Fruit fly (Drosophila melanogaster) whole organism, embryonic: ENCODE data around the gene Sirt4.

Experiments
- Bteb2 ChIP-seq: fragments of 200-800 bp; sonication (Bioruptor generic); optimal IDR thresholded peaks from 2 replicates; lab custom pipeline; 2016; ENCODE audit warnings: missing biosample characterization, missing genetic modification characterization
- CG10147 ChIP-seq: fragments of 200-800 bp; sonication (Bioruptor generic); optimal IDR thresholded peaks from 2 replicates; lab custom pipeline; 2019; ENCODE audit warnings: missing biosample characterization, mild to moderate bottlenecking, missing genetic modification characterization, moderate library complexity
- CG10209 ChIP-seq: fragments of 200-800 bp; sonication (Bioruptor generic); optimal IDR thresholded peaks from 3 replicates; lab custom pipeline; 2017; ENCODE audit warnings: missing biosample characterization, mild to moderate bottlenecking, missing genetic modification characterization, missing genetic modification reagents
- CG10274 ChIP-seq: fragments of 200-800 bp; sonication (Bioruptor generic); optimal IDR thresholded peaks from 3 replicates; lab custom pipeline; 2017; ENCODE audit warnings: missing biosample characterization, mild to moderate bottlenecking, missing genetic modification characterization
- CG10462 ChIP-seq: fragments of 200-800 bp; sonication (Bioruptor generic); optimal IDR thresholded peaks from 2 replicates; lab custom pipeline; 2016; ENCODE audit warnings: missing biosample characterization, missing genetic modification characterization
- CG10565 ChIP-seq: fragments of 200-800 bp; sonication (Bioruptor generic); optimal IDR thresholded peaks from 3 replicates; lab custom pipeline; 2016; ENCODE audit warnings: missing biosample characterization, mild to moderate bottlenecking, missing genetic modification characterization
- CG11504 ChIP-seq: fragments of 200-800 bp; sonication (Bioruptor generic); optimal IDR thresholded peaks from 3 replicates; lab custom pipeline; 2019; ENCODE audit warnings: missing biosample characterization, mild to moderate bottlenecking, missing genetic modification characterization, moderate library complexity
- CG14667 ChIP-seq: fragments of 200-800 bp; sonication (Bioruptor generic); IDR thresholded peaks from 2 replicates; pipeline ENCODE4 v1.3.6; 2022; ENCODE audit warnings: missing biosample characterization, missing genetic modification characterization
- CG1529 ChIP-seq: fragments of 200-800 bp; sonication (Bioruptor generic); optimal IDR thresholded peaks from 3 replicates; lab custom pipeline; 2018; ENCODE audit warnings: missing biosample characterization, missing genetic modification characterization
- CG17802 ChIP-seq: fragments of 200-800 bp; sonication (Bioruptor generic); optimal IDR thresholded peaks from 2 replicates; lab custom pipeline; 2018; ENCODE audit warnings: missing biosample characterization, mild to moderate bottlenecking, missing genetic modification characterization, moderate library complexity
- CG2129 ChIP-seq: fragments of 200-800 bp; sonication (Bioruptor generic); IDR thresholded peaks from 2 replicates; pipeline ENCODE4 v1.3.6; 2022; ENCODE audit warnings: missing biosample characterization, missing genetic modification characterization; ENCODE audit not compliant: partially characterized antibody
- CG3407 ChIP-seq: fragments of 200-800 bp; sonication (Bioruptor generic); optimal IDR thresholded peaks from 2 replicates; lab custom pipeline; 2018; ENCODE audit warnings: missing biosample characterization, mild to moderate bottlenecking, missing genetic modification characterization
- CG6654 ChIP-seq: fragments of 200-800 bp; sonication (Bioruptor generic); optimal IDR thresholded peaks from 2 replicates; lab custom pipeline; 2017; ENCODE audit warnings: missing biosample characterization, mild to moderate bottlenecking, missing genetic modification characterization
- CG8478 ChIP-seq: fragments of >200 bp; optimal IDR thresholded peaks from 2 replicates; lab custom pipeline; 2018
- CG9932 ChIP-seq: fragments of 200-800 bp; sonication (Bioruptor generic); IDR thresholded peaks from 2 replicates; pipeline ENCODE4 v1.3.6; 2022; ENCODE audit warnings: missing biosample characterization, missing genetic modification characterization
- CkIIα-i1 ChIP-seq: fragments of 200-800 bp; sonication (Bioruptor generic); IDR thresholded peaks from 2 replicates; pipeline ENCODE4 v1.3.6; 2022; ENCODE audit warnings: missing biosample characterization, missing genetic modification characterization
- Dad ChIP-seq: fragments of 200-800 bp; sonication (Bioruptor generic); optimal IDR thresholded peaks from 3 replicates; lab custom pipeline; 2016; ENCODE audit warnings: missing biosample characterization, missing genetic modification characterization
- Doc3 ChIP-seq: fragments of 200-800 bp; sonication (Bioruptor generic); IDR thresholded peaks from 3 replicates; pipeline ENCODE4 v1.3.6; 2022; ENCODE audit warnings: missing biosample characterization, missing genetic modification characterization; ENCODE audit not compliant: partially characterized antibody
- Dp ChIP-seq: fragments of 200-800 bp; sonication (Bioruptor generic); optimal IDR thresholded peaks from 2 replicates; lab custom pipeline; 2018; ENCODE audit warnings: missing biosample characterization, mild to moderate bottlenecking, missing genetic modification characterization, moderate library complexity
- Drgx ChIP-seq: fragments of 200-800 bp; sonication (Bioruptor generic); IDR thresholded peaks from 2 replicates; pipeline ENCODE4 v1.3.6; 2022; ENCODE audit warnings: missing biosample characterization, missing genetic modification characterization
- Gsc ChIP-seq: fragments of 200-800 bp; sonication (Bioruptor generic); IDR thresholded peaks from 2 replicates; pipeline ENCODE4 v1.3.6; 2022; ENCODE audit warnings: missing biosample characterization, missing genetic modification characterization
- Nf-YB ChIP-seq: fragments of 200-800 bp; sonication (Bioruptor generic); optimal IDR thresholded peaks from 3 replicates; lab custom pipeline; 2019; ENCODE audit warnings: missing biosample characterization, mild to moderate bottlenecking, missing genetic modification characterization, moderate library complexity
- Oaz ChIP-seq: fragments of 200-800 bp; sonication (Bioruptor generic); IDR thresholded peaks from 2 replicates; pipeline ENCODE4 v1.3.6; 2022; ENCODE audit warnings: missing biosample characterization, missing genetic modification characterization
- Ssrp ChIP-seq: fragments of 200-800 bp; sonication (Bioruptor generic); optimal IDR thresholded peaks from 2 replicates; lab custom pipeline; 2018; ENCODE audit warnings: missing biosample characterization, mild to moderate bottlenecking, missing genetic modification characterization, moderate library complexity
- Trl ChIP-seq, 3 experiments: fragments of >200 bp in 2 of 3; fragments of 200-800 bp in 1 of 3; sonication (Bioruptor generic) in 1 of 3; optimal IDR thresholded peaks; 2 replicates in 1 of 3; 3 replicates in 2 of 3; lab custom pipeline; 2016 to 2017; ENCODE audit warnings: missing biosample characterization in 1 of 3, missing genetic modification characterization in 1 of 3
- ap ChIP-seq: fragments of 200-800 bp; sonication (Bioruptor generic); IDR thresholded peaks from 2 replicates; pipeline ENCODE4 v1.3.6; 2022; ENCODE audit warnings: missing biosample characterization, missing genetic modification characterization
- bsh ChIP-seq, 2 experiments: fragments of 200-800 bp; sonication (Bioruptor generic); optimal IDR thresholded peaks; 2 replicates each; lab custom pipeline; 2017 to 2018; ENCODE audit warnings: mild to moderate bottlenecking in 2 of 2, missing biosample characterization in 2 of 2, missing genetic modification characterization in 2 of 2, moderate library complexity in 1 of 2
- cg ChIP-seq: fragments of 200-800 bp; sonication (Bioruptor generic); optimal IDR thresholded peaks from 3 replicates; lab custom pipeline; 2019; ENCODE audit warnings: missing biosample characterization, mild to moderate bottlenecking, missing genetic modification characterization, moderate library complexity
- danr ChIP-seq: fragments of 200-800 bp; sonication (Bioruptor generic); IDR thresholded peaks from 2 replicates; pipeline ENCODE4 v1.3.6; 2022; ENCODE audit warnings: missing biosample characterization, missing genetic modification characterization
- emc ChIP-seq: fragments of 200-800 bp; sonication (Bioruptor generic); optimal IDR thresholded peaks from 2 replicates; lab custom pipeline; 2016; ENCODE audit warnings: missing biosample characterization, missing genetic modification characterization
- en ChIP-seq: fragments of 200-800 bp; sonication (Bioruptor generic); optimal IDR thresholded peaks from 2 replicates; lab custom pipeline; 2016; ENCODE audit warnings: missing biosample characterization, missing genetic modification characterization
- fru ChIP-seq: fragments of >200 bp; optimal IDR thresholded peaks from 2 replicates; lab custom pipeline; 2017
- insv ChIP-seq, 2 experiments: fragments of 200-800 bp; sonication (Bioruptor generic); optimal IDR thresholded peaks; 3 replicates each; lab custom pipeline; 2016 to 2018; ENCODE audit warnings: missing biosample characterization in 2 of 2, missing genetic modification characterization in 2 of 2
- kay ChIP-seq: fragments of 200-800 bp; sonication (Bioruptor generic); optimal IDR thresholded peaks from 2 replicates; lab custom pipeline; 2016; ENCODE audit warnings: missing biosample characterization, missing genetic modification characterization
- knrl ChIP-seq: fragments of 200-800 bp; sonication (Bioruptor generic); IDR thresholded peaks from 3 replicates; pipeline ENCODE4 v1.3.6; 2022; ENCODE audit warnings: missing biosample characterization, missing genetic modification characterization; ENCODE audit not compliant: partially characterized antibody
- lmd ChIP-seq: fragments of 200-800 bp; sonication (Bioruptor generic); IDR thresholded peaks from 2 replicates; pipeline ENCODE4 v1.3.6; 2022; ENCODE audit warnings: missing biosample characterization, missing genetic modification characterization
- luna ChIP-seq: fragments of 200-800 bp; sonication (Bioruptor generic); optimal IDR thresholded peaks from 2 replicates; lab custom pipeline; 2016; ENCODE audit warnings: missing biosample characterization, missing genetic modification characterization
- pan ChIP-seq, 4 experiments: fragments of >200 bp in 3 of 4; fragments of 200-800 bp in 1 of 4; sonication (Bioruptor generic) in 1 of 4; optimal IDR thresholded peaks in 3 of 4; IDR thresholded peaks in 1 of 4; 2 replicates each; pipeline versions ENCODE4 v1.3.6 to Lab custom; 2017 to 2022; ENCODE audit warnings: missing biosample characterization in 2 of 4, missing genetic modification characterization in 2 of 4, mixed read lengths in 1 of 4
- pros ChIP-seq: fragments of 200-800 bp; sonication (Bioruptor generic); optimal IDR thresholded peaks from 3 replicates; lab custom pipeline; 2019; ENCODE audit warnings: missing biosample characterization, mild to moderate bottlenecking, missing genetic modification characterization, moderate library complexity
- ranshi ChIP-seq: fragments of 200-800 bp; sonication (Bioruptor generic); IDR thresholded peaks from 2 replicates; pipeline ENCODE4 v1.3.6; 2022; ENCODE audit warnings: missing biosample characterization, missing genetic modification characterization
- salm ChIP-seq: fragments of 200-800 bp; sonication (Bioruptor generic); optimal IDR thresholded peaks from 2 replicates; lab custom pipeline; 2018; ENCODE audit warnings: missing biosample characterization, mild to moderate bottlenecking, missing genetic modification characterization
- schlank ChIP-seq: fragments of 200-800 bp; sonication (Bioruptor generic); optimal IDR thresholded peaks from 2 replicates; lab custom pipeline; 2018; ENCODE audit warnings: missing biosample characterization, mild to moderate bottlenecking, missing genetic modification characterization
- seq ChIP-seq: fragments of 200-800 bp; sonication (Bioruptor generic); IDR thresholded peaks from 2 replicates; pipeline ENCODE4 v1.3.6; 2022; ENCODE audit warnings: missing biosample characterization, missing genetic modification characterization
- slbo ChIP-seq: fragments of 200-800 bp; sonication (Bioruptor generic); IDR thresholded peaks from 2 replicates; pipeline ENCODE4 v1.3.6; 2022; ENCODE audit warnings: missing biosample characterization, missing genetic modification characterization
- sna ChIP-seq: fragments of 200-800 bp; sonication (Bioruptor generic); IDR thresholded peaks from 2 replicates; pipeline ENCODE4 v1.3.6; 2022; ENCODE audit warnings: missing biosample characterization, missing genetic modification characterization; ENCODE audit not compliant: partially characterized antibody
- stwl ChIP-seq: fragments of 200-800 bp; sonication (Bioruptor generic); optimal IDR thresholded peaks from 3 replicates; lab custom pipeline; 2018; ENCODE audit warnings: missing biosample characterization, mild to moderate bottlenecking, missing genetic modification characterization, moderate library complexity
- ttk ChIP-seq: fragments of 200-800 bp; sonication (Bioruptor generic); IDR thresholded peaks from 2 replicates; pipeline ENCODE4 v2.1.2; 2022; ENCODE audit warnings: missing biosample characterization, missing genetic modification characterization
- vnd ChIP-seq: fragments of 200-800 bp; sonication (Bioruptor generic); IDR thresholded peaks from 3 replicates; pipeline ENCODE4 v1.3.6; 2022; ENCODE audit warnings: missing biosample characterization, missing genetic modification characterization; ENCODE audit not compliant: partially characterized antibody

Gene Sirt4

DNA sequence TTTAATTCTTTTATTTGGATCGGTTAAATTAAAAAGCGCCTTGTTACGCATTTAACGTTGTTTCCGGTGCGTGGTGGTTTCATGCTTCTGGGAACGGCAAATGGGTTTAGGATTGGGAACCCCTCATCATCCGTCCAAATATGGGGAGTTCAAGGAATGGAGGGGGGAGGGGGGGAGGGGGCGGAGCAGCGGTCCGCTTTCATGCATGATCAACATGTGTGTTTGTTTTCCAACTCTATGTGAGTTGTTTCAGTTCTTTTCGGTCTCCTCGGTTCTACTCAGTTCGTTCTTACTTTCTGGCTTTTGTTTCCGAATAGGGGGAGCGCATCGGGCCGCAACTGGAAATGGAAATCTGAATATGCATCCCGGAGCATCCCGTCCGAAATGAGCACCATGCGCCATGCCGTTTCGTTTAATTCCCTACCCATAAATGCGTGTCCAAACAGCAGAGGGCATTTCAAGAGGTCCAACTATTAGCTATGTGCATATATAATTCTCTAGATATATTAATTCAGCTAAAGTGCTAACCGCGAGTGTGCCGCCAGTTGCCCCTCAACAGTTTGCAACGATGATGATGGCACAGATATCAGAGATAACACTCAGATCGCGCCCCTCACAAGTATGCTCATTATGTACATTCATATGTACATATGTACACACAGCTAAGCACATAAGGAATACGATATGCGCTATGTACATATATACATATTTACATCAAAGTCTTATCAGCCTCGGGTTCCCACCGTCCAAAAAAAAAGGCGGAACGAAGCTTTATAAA, 11.8 kb upstream of the Sirt4 start (continued):
- TF ChIP-seq CG1529 (GFP tag; lab: Kevin White, UChicago) (peak; percentile 95), CG10274 (GFP tag; lab: Kevin White, UChicago) (peak; percentile 77), ttk (GFP tag; lab: Robert Waterston, UW) (peak; percentile 46; the same call in 1 of the 2 replicates), danr (GFP tag; lab: Robert Waterston, UW) (peak; percentile 83), lmd (GFP tag; lab: Robert Waterston, UW) (peak; percentile 61; the same call in 1 of the 2 replicates), knrl (GFP tag; lab: Robert Waterston, UW) (no peak), luna (GFP tag; lab: Kevin White, UChicago) (peak; percentile 32), Oaz (GFP tag; lab: Robert Waterston, UW) (peak; percentile 51), Trl (optimal IDR thresholded peaks at IDR 0.05; lab: Kevin White, UChicago) (no peak), Trl (GFP tag; optimal IDR thresholded peaks at IDR 0.05; lab: Kevin White, UChicago) (peak; percentile 94), CkIIα-i1 (peak; percentile 59; the same call in 1 of the 2 replicates), Doc3 (no peak), CG17802 (peak; percentile 55), ap (GFP tag; lab: Robert Waterston, UW) (peak; percentile 54), en (GFP tag; lab: Kevin White, UChicago) (peak; percentile 81), pros (GFP tag; lab: Kevin White, UChicago) (peak; percentile 54), cg (no peak), CG10565 (GFP tag; lab: Kevin White, UChicago) (peak; percentile 77), schlank (peak; percentile 91), kay (GFP tag; lab: Kevin White, UChicago) (peak; percentile 88), CG14667 (GFP tag; lab: Robert Waterston, UW) (peak; percentile 53; the same call in 1 of the 2 replicates), seq (peak; percentile 93), CG10209 (GFP tag; lab: Kevin White, UChicago) (peak; percentile 95), Gsc (GFP tag; lab: Robert Waterston, UW) (no peak), sna (no peak), Ssrp (tag; lab: Kevin White, UChicago) (peak; percentile 14), CG2129 (GFP tag; lab: Robert Waterston, UW) (no peak), Drgx (GFP tag; lab: Robert Waterston, UW) (no peak; the same call in 1 of the 2 replicates), CG6654 (GFP tag; lab: Kevin White, UChicago) (peak; percentile 64), vnd (GFP tag; lab: Robert Waterston, UW) (no peak), CG10462 (peak; percentile 88), fru (lab: Kevin White, UChicago) (no peak), Dp (peak; percentile 14), Dad (GFP tag; lab: Kevin White, UChicago) (peak; percentile 89), CG11504 (tag; lab: Kevin White, UChicago) (peak; percentile 87), insv (GFP tag; optimal IDR thresholded peaks at IDR 0.05; lab: Kevin White, UChicago) (peak; percentile 36 to 83), CG3407 (GFP tag; lab: Kevin White, UChicago) (peak; percentile 97), stwl (tag; lab: Kevin White, UChicago) (peak; percentile 49), CG9932 (GFP tag; lab: Robert Waterston, UW) (no peak), CG10147 (GFP tag; lab: Kevin White, UChicago) (peak; percentile 82), emc (GFP tag; lab: Kevin White, UChicago) (peak; percentile 66), bsh (GFP tag; optimal IDR thresholded peaks at IDR 0.05; lab: Kevin White, UChicago) (peak in 1 of 2 experiments; percentile 95), pan (optimal IDR thresholded peaks at IDR 0.05; lab: Kevin White, UChicago) (no peak), pan (GFP tag; optimal IDR thresholded peaks at IDR 0.05 in 1 of 2, IDR thresholded peaks at IDR 0.05 in 1 of 2) (peak in 1 of 2 experiments; percentile 85), CG8478 (lab: Kevin White, UChicago) (no peak), salm (tag; lab: Kevin White, UChicago) (peak; percentile 94), ranshi (GFP tag; lab: Robert Waterston, UW) (peak; percentile 90), Nf-YB (peak; percentile 82), slbo (GFP tag; lab: Robert Waterston, UW) (peak; percentile 46; the same call in 1 of the 2 replicates), Bteb2 (GFP tag; lab: Kevin White, UChicago) (peak; percentile 87)
